Fruit fly (Drosophila melanogaster) whole organism, prepupa: Measurements from ENCODE around the gene Phae2.
A peak's percentile ranks its signal among the peaks of the same experiment; 100 is the strongest.

Source experiments
- Blimp-1 ChIP-seq: fragments of 200-800 bp; sonication (Bioruptor generic); optimal IDR thresholded peaks from 3 replicates; lab custom pipeline; 2017; ENCODE audit warnings: missing biosample characterization, missing genetic modification characterization, mild to moderate bottlenecking, moderate library complexity, missing genetic modification reagents
- CG10631 ChIP-seq: fragments of 200-800 bp; sonication (Bioruptor generic); optimal IDR thresholded peaks from 2 replicates; lab custom pipeline; 2016; ENCODE audit warnings: missing biosample characterization, missing genetic modification characterization
- CG11294 ChIP-seq: fragments of 200-800 bp; sonication (Bioruptor generic); IDR thresholded peaks from 2 replicates; pipeline ENCODE4 v1.3.6; 2022; ENCODE audit warnings: missing biosample characterization, missing genetic modification characterization
- CG11762 ChIP-seq: fragments of 200-800 bp; sonication (Bioruptor generic); optimal IDR thresholded peaks from 3 replicates; lab custom pipeline; 2016; ENCODE audit warnings: missing biosample characterization, missing genetic modification characterization; ENCODE audit not compliant: insufficient read depth
- CG15336 ChIP-seq: fragments of 200-800 bp; sonication (Bioruptor generic); IDR thresholded peaks from 2 replicates; pipeline ENCODE4 v1.3.6; 2022; ENCODE audit warnings: missing biosample characterization, missing genetic modification characterization
- CG1621 ChIP-seq: fragments of 200-800 bp; sonication (Bioruptor generic); optimal IDR thresholded peaks from 3 replicates; lab custom pipeline; 2018; ENCODE audit warnings: missing biosample characterization, mild to moderate bottlenecking, missing genetic modification characterization
- CG3032 ChIP-seq: fragments of 200-800 bp; optimal IDR thresholded peaks from 2 replicates; lab custom pipeline; 2019; ENCODE audit warnings: missing biosample characterization, mild to moderate bottlenecking, missing genetic modification characterization, moderate library complexity
- CG31627 ChIP-seq: fragments of 200-800 bp; sonication (Bioruptor generic); optimal IDR thresholded peaks from 3 replicates; lab custom pipeline; 2016; ENCODE audit warnings: missing biosample characterization, missing genetic modification characterization
- CG32006 ChIP-seq: fragments of 200-800 bp; sonication (Bioruptor generic); optimal IDR thresholded peaks from 3 replicates; lab custom pipeline; 2017; ENCODE audit warnings: missing biosample characterization, mild to moderate bottlenecking, missing genetic modification characterization
- CG3919 ChIP-seq: fragments of 200-800 bp; sonication (Bioruptor generic); optimal IDR thresholded peaks from 3 replicates; lab custom pipeline; 2016; ENCODE audit warnings: missing biosample characterization, missing genetic modification characterization
- CG6276 ChIP-seq: fragments of 200-800 bp; sonication (Bioruptor generic); optimal IDR thresholded peaks from 2 replicates; lab custom pipeline; 2017; ENCODE audit warnings: missing biosample characterization, mild to moderate bottlenecking, missing genetic modification characterization
- CG6792 ChIP-seq: fragments of 200-800 bp; sonication (Bioruptor generic); optimal IDR thresholded peaks from 3 replicates; lab custom pipeline; 2016; ENCODE audit warnings: missing biosample characterization, missing genetic modification characterization
- CG6854 ChIP-seq: fragments of 200-800 bp; sonication (Bioruptor generic); optimal IDR thresholded peaks from 2 replicates; lab custom pipeline; 2017; ENCODE audit warnings: missing biosample characterization, mild to moderate bottlenecking, missing genetic modification characterization
- CG8119 ChIP-seq: fragments of 200-800 bp; sonication (Bioruptor generic); IDR thresholded peaks from 3 replicates; pipeline ENCODE4 v1.3.6; 2022; ENCODE audit warnings: missing biosample characterization, missing genetic modification characterization
- CG8319 ChIP-seq: fragments of 200-800 bp; sonication (Bioruptor generic); optimal IDR thresholded peaks from 3 replicates; lab custom pipeline; 2016; ENCODE audit warnings: missing biosample characterization, missing genetic modification characterization
- CG8632 ChIP-seq: fragments of 200-800 bp; sonication (Bioruptor generic); optimal IDR thresholded peaks from 3 replicates; lab custom pipeline; 2016; ENCODE audit warnings: missing biosample characterization, missing genetic modification characterization
- Eip75B ChIP-seq: fragments of 200-800 bp; sonication (Bioruptor generic); optimal IDR thresholded peaks from 3 replicates; lab custom pipeline; 2016; ENCODE audit warnings: missing biosample characterization, missing genetic modification characterization
- Eip78C ChIP-seq: fragments of 200-800 bp; sonication (Bioruptor generic); peaks from one replicate; lab custom pipeline; 2016; ENCODE audit warnings: missing biosample characterization, missing genetic modification characterization
- Ets96B ChIP-seq: fragments of 200-800 bp; optimal IDR thresholded peaks from 2 replicates; lab custom pipeline; 2019; ENCODE audit warnings: missing biosample characterization, mild to moderate bottlenecking, missing genetic modification characterization, moderate library complexity
- Hr4 ChIP-seq: fragments of 200-800 bp; sonication (Bioruptor generic); optimal IDR thresholded peaks from 3 replicates; lab custom pipeline; 2016; ENCODE audit warnings: missing biosample characterization, missing genetic modification characterization
- Lpt ChIP-seq: fragments of 200-800 bp; sonication (Bioruptor generic); optimal IDR thresholded peaks from 3 replicates; lab custom pipeline; 2016; ENCODE audit warnings: missing biosample characterization, missing genetic modification characterization
- Met ChIP-seq: fragments of 200-800 bp; sonication (Bioruptor generic); optimal IDR thresholded peaks from 3 replicates; lab custom pipeline; 2016; ENCODE audit warnings: missing biosample characterization, missing genetic modification characterization
- Smox ChIP-seq: fragments of 200-800 bp; sonication (Bioruptor generic); optimal IDR thresholded peaks from 3 replicates; lab custom pipeline; 2016; ENCODE audit warnings: missing biosample characterization, missing genetic modification characterization
- Sox15 ChIP-seq: fragments of 200-800 bp; sonication (Bioruptor generic); optimal IDR thresholded peaks from 3 replicates; lab custom pipeline; 2016; ENCODE audit warnings: missing biosample characterization, missing genetic modification characterization
- acj6 ChIP-seq: fragments of 200-800 bp; sonication (Bioruptor generic); optimal IDR thresholded peaks from 3 replicates; lab custom pipeline; 2016; ENCODE audit warnings: missing biosample characterization, missing genetic modification characterization
- cyc ChIP-seq: fragments of 200-800 bp; sonication (Bioruptor generic); optimal IDR thresholded peaks from 3 replicates; lab custom pipeline; 2016; ENCODE audit warnings: missing biosample characterization, missing genetic modification characterization
- fkh ChIP-seq: fragments of 200-800 bp; sonication (Bioruptor generic); optimal IDR thresholded peaks from 3 replicates; lab custom pipeline; 2017; ENCODE audit warnings: missing biosample characterization, mild to moderate bottlenecking, missing genetic modification characterization, moderate library complexity
- net ChIP-seq: fragments of 200-800 bp; sonication (Bioruptor generic); optimal IDR thresholded peaks from 3 replicates; lab custom pipeline; 2016; ENCODE audit warnings: missing biosample characterization, missing genetic modification characterization
- pdm3 ChIP-seq: fragments of 200-800 bp; sonication (Bioruptor generic); optimal IDR thresholded peaks from 3 replicates; lab custom pipeline; 2016; ENCODE audit warnings: missing biosample characterization, missing genetic modification characterization
- salr ChIP-seq, 2 experiments: fragments of 200-800 bp; sonication (Bioruptor generic); optimal IDR thresholded peaks; 3 replicates each; lab custom pipeline; 2016 to 2018; ENCODE audit warnings: missing biosample characterization in 2 of 2, missing genetic modification characterization in 2 of 2, mild to moderate bottlenecking in 1 of 2
- ss ChIP-seq, 2 experiments: fragments of 200-800 bp; sonication (Bioruptor generic); optimal IDR thresholded peaks; 2 replicates in 1 of 2; 3 replicates in 1 of 2; lab custom pipeline; 2017 to 2018; ENCODE audit warnings: mild to moderate bottlenecking in 2 of 2, missing biosample characterization in 2 of 2, missing genetic modification characterization in 2 of 2, moderate library complexity in 1 of 2
- svp ChIP-seq: fragments of 200-800 bp; sonication (Bioruptor generic); peaks from one replicate; lab custom pipeline; 2016; ENCODE audit warnings: missing biosample characterization, missing genetic modification characterization
- topi ChIP-seq: fragments of 200-800 bp; sonication (Bioruptor generic); optimal IDR thresholded peaks from 3 replicates; lab custom pipeline; 2016; ENCODE audit warnings: missing biosample characterization, missing genetic modification characterization
- vri ChIP-seq: fragments of 200-800 bp; sonication (Bioruptor generic); optimal IDR thresholded peaks from 3 replicates; lab custom pipeline; 2016; ENCODE audit warnings: missing biosample characterization, mild to moderate bottlenecking, missing genetic modification characterization

Phae2 gene

dm6 chr2L:12078123-12078658 is 32.7 kb upstream of the Phae2 start:
- TF ChIP-seq ss (GFP tag; optimal IDR thresholded peaks at IDR 0.05; lab: Kevin White, UChicago) (peak; percentile 1 to 30), CG11294 (no peak)

dm6 chr2L:12078695-12079094 is 32.2 kb upstream of the Phae2 start:
- no peak for TF ChIP-seq CG6276 (GFP tag; lab: Kevin White, UChicago)
- peak; percentile 61 for TF ChIP-seq svp

- TF ChIP-seq Eip78C (GFP tag; lab: Kevin White, UChicago) (no peak), CG15336 (no peak), Blimp-1 (no peak), CG31627 (no peak), CG11294 (no peak), topi (no peak), pdm3 (GFP tag; lab: Kevin White, UChicago) (no peak), CG8319 (GFP tag; lab: Kevin White, UChicago) (no peak), CG8119 (GFP tag; lab: Robert Waterston, UW) (no peak), CG10631 (no peak)
- TF ChIP-seq, all 60 proteins: peak for 0
These were observed 31.0 kb upstream of the Phae2 start for dm6 chr2L:12079827-12080381.

- TF ChIP-seq net (GFP tag; lab: Kevin White, UChicago) = no peak
- no peak for TF ChIP-seq Lpt (GFP tag; lab: Kevin White, UChicago)
- no peak for TF ChIP-seq vri
- no peak for TF ChIP-seq fkh (GFP tag; lab: Kevin White, UChicago)
- TF ChIP-seq CG11762 = no peak
- TF ChIP-seq Blimp-1 = no peak
- TF ChIP-seq CG8632 (GFP tag; lab: Kevin White, UChicago) = no peak
- no peak for TF ChIP-seq Smox (GFP tag; lab: Kevin White, UChicago)
- TF ChIP-seq acj6 (GFP tag; lab: Kevin White, UChicago) = no peak
- no peak for TF ChIP-seq salr (GFP tag; optimal IDR thresholded peaks at IDR 0.05; lab: Kevin White, UChicago)
- TF ChIP-seq CG6276 (GFP tag; lab: Kevin White, UChicago) = no peak
- TF ChIP-seq cyc = no peak
- no peak for TF ChIP-seq ss (GFP tag; optimal IDR thresholded peaks at IDR 0.05; lab: Kevin White, UChicago)
- TF ChIP-seq CG6792 (GFP tag; lab: Kevin White, UChicago) = no peak
- no peak for TF ChIP-seq CG8319 (GFP tag; lab: Kevin White, UChicago)
- TF ChIP-seq CG1621 (tag; lab: Kevin White, UChicago) = no peak
- TF ChIP-seq svp = no peak
These were observed 29.7 kb upstream of the Phae2 start for dm6 chr2L:12081118-12081665.

- TF ChIP-seq acj6 (GFP tag; lab: Kevin White, UChicago) = no peak
- TF ChIP-seq CG11294 = no peak
- TF ChIP-seq Ets96B (tag; lab: Kevin White, UChicago) = no peak
- TF ChIP-seq Met (GFP tag; lab: Kevin White, UChicago) = no peak
- no peak for TF ChIP-seq CG32006 (GFP tag; lab: Kevin White, UChicago)
- TF ChIP-seq CG3032 (tag; lab: Kevin White, UChicago) = no peak
These were observed 25.9 kb upstream of the Phae2 start for dm6 chr2L:12085010-12085409.

dm6 chr2L:12085619-12086171 is 25.2 kb upstream of the Phae2 start, which contains the start of gene prd:
prd (minus strand) TSS chr2L:12085827.
- TF ChIP-seq Hr4 = no peak
- no peak for TF ChIP-seq Met (GFP tag; lab: Kevin White, UChicago)
- TF ChIP-seq Smox (GFP tag; lab: Kevin White, UChicago) = no peak
- TF ChIP-seq Eip75B (GFP tag; lab: Kevin White, UChicago) = no peak
- TF ChIP-seq Sox15 (GFP tag; lab: Kevin White, UChicago) = no peak
- TF ChIP-seq CG6854 (GFP tag; lab: Kevin White, UChicago) = no peak
- TF ChIP-seq CG11294 = no peak
- TF ChIP-seq CG6276 (GFP tag; lab: Kevin White, UChicago) = no peak
- TF ChIP-seq fkh (GFP tag; lab: Kevin White, UChicago) = no peak
- no peak for TF ChIP-seq CG3919 (GFP tag; lab: Kevin White, UChicago)
- no peak for TF ChIP-seq CG11762
